Worm (Caenorhabditis elegans) whole organism, midembryonic: ENCODE data around the gene C46F9.6.

Source experiments
- T22C8.4 ChIP-seq: fragments of 200-800 bp; sonication (Bioruptor generic); IDR thresholded peaks from 2 replicates; pipeline ENCODE4 v1.3.6; 2022; ENCODE audit warnings: missing genetic modification characterization, missing compliant biosample characterization
- cog-1 ChIP-seq: sonication (generic microtip); optimal IDR thresholded peaks from 2 replicates; lab custom pipeline; 2016; ENCODE audit warnings: missing genetic modification characterization, missing compliant biosample characterization
- flt-1 ChIP-seq: fragments of 200-800 bp; sonication (Bioruptor generic); IDR thresholded peaks from 2 replicates; pipeline ENCODE4 v1.3.6; 2022; ENCODE audit warnings: missing genetic modification characterization, missing compliant biosample characterization
- klf-2 ChIP-seq: fragments of 200-800 bp; sonication (Bioruptor generic); conservative IDR thresholded peaks from 2 replicates; pipeline ENCODE4 v1.3.6; 2022; ENCODE audit warnings: missing genetic modification reagents, missing genetic modification characterization, missing compliant biosample characterization
- ref-1 ChIP-seq: fragments of 200-800 bp; sonication (Bioruptor generic); conservative IDR thresholded peaks from 2 replicates; pipeline ENCODE4 v1.3.6; 2022; ENCODE audit warnings: missing genetic modification reagents, missing genetic modification characterization, missing compliant biosample characterization
- ztf-23 ChIP-seq: fragments of 200-800 bp; sonication (Bioruptor generic); IDR thresholded peaks from 2 replicates; pipeline ENCODE4 v1.3.6; 2022; ENCODE audit warnings: missing genetic modification reagents, missing genetic modification characterization, missing compliant biosample characterization

DNA sequence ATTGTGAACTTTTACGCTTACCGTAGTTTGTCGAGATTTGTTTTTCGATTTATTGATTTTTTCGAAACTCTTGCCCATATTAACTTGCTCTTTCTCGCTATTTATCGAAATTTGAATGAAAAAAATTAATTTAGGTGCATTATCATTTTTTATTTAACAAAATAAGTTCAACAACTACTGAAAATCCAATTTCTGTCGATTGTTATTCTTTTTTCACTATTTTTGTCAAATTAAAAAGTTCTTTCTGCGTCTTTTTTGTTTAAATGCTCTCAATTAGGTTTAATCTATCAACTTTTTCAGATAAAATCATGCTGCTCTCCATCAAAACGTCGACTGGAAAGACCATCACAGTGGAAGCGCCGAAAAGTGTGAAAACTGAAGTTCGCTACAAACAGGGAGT, 28.1 kb downstream of the C46F9.6 start, which contains the start of gene F52C6.2:
- no peak for TF ChIP-seq ref-1 (GFP tag; lab: Robert Waterston, UW)
- no peak for TF ChIP-seq ztf-23 (GFP tag; lab: Robert Waterston, UW)
- no peak for TF ChIP-seq cog-1 (tag; lab: Kevin White, UChicago)
- TF ChIP-seq klf-2 (GFP tag; lab: Robert Waterston, UW): no peak
- no peak for TF ChIP-seq T22C8.4 (GFP tag; lab: Robert Waterston, UW)
- TF ChIP-seq flt-1 (GFP tag; lab: Robert Waterston, UW): no peak
